Worm (Caenorhabditis elegans): ENCODE measurements around the gene fbxa-128.
A peak's percentile ranks its signal among the peaks of the same experiment; 100 is the strongest.

The fbxa-128 gene

DNA sequence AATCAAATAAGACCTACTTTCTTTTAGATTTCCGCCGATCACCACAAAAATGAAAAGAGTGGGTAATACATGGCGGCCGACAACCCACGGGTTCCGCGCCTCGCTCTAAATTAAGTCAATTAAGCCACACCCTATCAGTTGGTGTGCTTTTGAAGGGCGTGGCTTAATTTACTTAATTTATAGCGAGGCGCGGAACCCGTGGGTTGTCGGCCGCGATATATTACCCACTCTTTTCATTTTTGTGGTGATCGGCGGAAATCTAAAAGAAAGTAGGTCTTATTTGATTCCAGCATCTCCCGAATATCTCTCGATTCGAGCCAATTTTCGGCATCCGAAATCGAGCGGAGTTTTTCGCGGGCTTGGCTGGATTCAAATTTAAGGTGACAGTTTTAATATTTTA is 20.8 kb downstream of the fbxa-128 start (continued):
- TF ChIP-seq lin-26 (GFP tag; IDR thresholded peaks at IDR 0.05) (peak; percentile 49; the same call in 1 of the 2 replicates), xnd-1 (tag; optimal IDR thresholded peaks at IDR 0.05) (peak; percentile 41), Y95B8A.8 (GFP tag; IDR thresholded peaks at IDR 0.05) (peak; percentile 80; the same call in 1 of the 2 replicates), ekl-4 (GFP tag; IDR thresholded peaks at IDR 0.05) (peak; percentile 76; the same call in 1 of the 2 replicates), nfyb-1 (GFP tag; IDR thresholded peaks at IDR 0.05) (peak; percentile 71), D2030.7 (GFP tag; IDR thresholded peaks at IDR 0.05) (peak; percentile 98), rcor-1 (GFP tag; IDR thresholded peaks at IDR 0.05) (peak; percentile 83), ztf-28 (GFP tag; IDR thresholded peaks at IDR 0.05) (0 out of 2 replicates have a peak, but pooled peaks have one; percentile 6), lsl-1 (GFP tag; optimal IDR thresholded peaks at IDR 0.05) (peak; percentile 53), Y53G8AR.9 (GFP tag; conservative IDR thresholded peaks at IDR 0.05) (0 out of 2 replicates have a peak, but pooled peaks have one; percentile 73), Y56A3A.18 (GFP tag; IDR thresholded peaks at IDR 0.05) (0 out of 2 replicates have a peak, but pooled peaks have one; percentile 56)

DNA sequence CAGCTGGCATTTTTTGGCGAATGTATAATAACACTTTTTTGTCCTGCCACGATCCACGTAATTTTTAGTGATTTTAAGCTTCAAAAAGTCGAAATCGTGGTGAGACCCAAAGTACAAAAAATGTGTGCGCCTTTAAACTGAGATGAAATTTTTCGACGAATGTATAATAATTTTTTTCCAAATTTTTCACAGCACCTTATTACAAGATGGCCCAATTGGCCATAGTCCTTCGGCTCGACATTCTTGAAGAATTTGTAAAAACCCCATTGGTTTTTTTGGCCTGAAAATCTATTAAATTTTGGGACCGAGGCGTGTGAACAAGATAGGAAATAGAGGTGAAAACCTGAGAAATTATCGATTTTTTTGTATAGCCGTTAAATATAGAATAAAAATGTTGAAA is 23.0 kb downstream of the fbxa-128 start:
- TF ChIP-seq mcd-1 (GFP tag; IDR thresholded peaks at IDR 0.05) (no peak), snpc-3.4 (tag; optimal IDR thresholded peaks at IDR 0.05) (no peak), ceh-79 (tag; optimal IDR thresholded peaks at IDR 0.05) (no peak), Y67H2A.10 (GFP tag; conservative IDR thresholded peaks at IDR 0.05) (no peak), zfh-2 (GFP tag; conservative IDR thresholded peaks at IDR 0.05) (no peak), xnd-1 (tag; optimal IDR thresholded peaks at IDR 0.05) (no peak), gei-17 (GFP tag; optimal IDR thresholded peaks at IDR 0.05) (no peak), aptf-2 (GFP tag; conservative IDR thresholded peaks at IDR 0.05) (no peak), bed-2 (GFP tag; IDR thresholded peaks at IDR 0.05) (no peak), sptf-2 (GFP tag; optimal IDR thresholded peaks at IDR 0.05) (no peak), efl-1 (GFP tag; optimal IDR thresholded peaks at IDR 0.05) (no peak), F33H1.4 (GFP tag; IDR thresholded peaks at IDR 0.05) (no peak), rec-8 (tag; optimal IDR thresholded peaks at IDR 0.05) (no peak)

DNA sequence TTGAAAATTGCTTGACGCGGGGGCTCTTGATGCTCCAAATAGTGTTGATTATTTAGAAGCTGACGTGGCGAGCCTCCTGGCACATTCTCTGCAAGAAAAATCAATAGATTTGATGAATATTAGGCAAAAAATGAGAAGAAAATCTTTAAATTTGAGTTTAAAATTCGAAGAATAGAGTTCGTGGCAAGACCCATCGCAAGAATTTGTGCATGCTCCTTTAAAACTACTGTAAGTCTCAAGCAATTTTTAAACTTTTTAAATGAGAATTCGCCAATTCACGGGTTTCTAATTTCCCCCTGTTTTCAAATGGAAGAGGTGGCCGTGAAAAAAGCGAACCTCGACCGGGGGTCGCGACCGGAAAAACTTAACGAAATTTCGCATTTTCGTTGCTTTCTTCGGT is 25.1 kb downstream of the fbxa-128 start:
- TF ChIP-seq unc-62 (GFP tag; optimal IDR thresholded peaks at IDR 0.05) (no peak), D2030.7 (GFP tag; IDR thresholded peaks at IDR 0.05) (peak; percentile 24; the same call in 1 of the 2 replicates), lsl-1 (GFP tag; optimal IDR thresholded peaks at IDR 0.05) (peak; percentile 52), lin-54 (GFP tag; optimal IDR thresholded peaks at IDR 0.05) (peak; percentile 1), B0035.1 (tag; optimal IDR thresholded peaks at IDR 0.05) (no peak), F33H1.4 (GFP tag; IDR thresholded peaks at IDR 0.05) (peak; percentile 64), xnd-1 (tag; optimal IDR thresholded peaks at IDR 0.05) (peak; percentile 39), lin-35 (GFP tag; optimal IDR thresholded peaks at IDR 0.05) (no peak), madf-6 (GFP tag; IDR thresholded peaks at IDR 0.05) (peak; percentile 40; the same call in 1 of the 2 replicates)

DNA sequence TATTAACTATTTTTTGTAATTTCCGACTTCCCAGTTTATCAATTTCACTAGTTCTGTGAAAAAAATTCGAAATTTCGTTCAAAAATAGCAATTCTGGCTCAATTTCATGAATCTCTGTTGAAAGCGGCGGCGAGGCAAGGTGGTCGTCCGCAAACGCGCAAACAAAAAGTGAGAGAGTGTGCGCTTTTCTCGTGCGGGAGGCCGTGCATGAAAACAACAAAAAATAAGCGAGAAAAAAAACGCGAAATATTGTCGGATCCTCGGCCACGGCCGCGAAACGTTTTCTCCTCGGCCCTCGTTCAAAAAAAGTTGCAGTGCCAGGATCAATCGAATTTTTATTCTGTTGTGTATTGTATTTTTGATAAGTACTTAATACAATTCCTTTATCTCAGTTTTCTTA is 26.2 kb downstream of the fbxa-128 start:
- TF ChIP-seq tbp1 (GFP tag; optimal IDR thresholded peaks at IDR 0.05) (peak; percentile 18), aptf-3 (GFP tag; IDR thresholded peaks at IDR 0.05) (no peak), madf-10 (tag; optimal IDR thresholded peaks at IDR 0.05) (peak; percentile 9), ztf-28 (GFP tag; IDR thresholded peaks at IDR 0.05) (peak; percentile 52; the same call in 1 of the 2 replicates), attf-5 (GFP tag; optimal IDR thresholded peaks at IDR 0.05) (peak; percentile 87), ekl-4 (GFP tag; IDR thresholded peaks at IDR 0.05) (0 out of 2 replicates have a peak, but pooled peaks have one; percentile 38), F10E7.11 (tag; optimal IDR thresholded peaks at IDR 0.05) (no peak), dox-1 (GFP tag; IDR thresholded peaks at IDR 0.05) (peak; percentile 90), egrh-3 (GFP tag; IDR thresholded peaks at IDR 0.05) (peak; percentile 42), zim-3 (tag; optimal IDR thresholded peaks at IDR 0.05) (no peak), sptf-2 (GFP tag; optimal IDR thresholded peaks at IDR 0.05) (no peak), mes-4 (tag; optimal IDR thresholded peaks at IDR 0.05) (no peak), mxl-1 (tag; optimal IDR thresholded peaks at IDR 0.05) (no peak), nfya-2 (GFP tag; IDR thresholded peaks at IDR 0.05) (no peak), let-607 (tag; optimal IDR thresholded peaks at IDR 0.05) (peak in 1 of 2 experiments; percentile 5), ceh-91 (GFP tag; IDR thresholded peaks at IDR 0.05) (no peak), ztf-18 (tag; optimal IDR thresholded peaks at IDR 0.05) (peak; percentile 92), akir-1 (GFP tag; optimal IDR thresholded peaks at IDR 0.05) (no peak), unc-130 (GFP tag; optimal IDR thresholded peaks at IDR 0.05) (peak; percentile 23)
